Worm (Caenorhabditis elegans) whole organism, early embryonic: ENCODE data around the gene T05D4.5.

Source experiments
- B0310.2 ChIP-seq: sonication (generic microtip); optimal IDR thresholded peaks from 2 replicates; lab custom pipeline; 2016; ENCODE audit warnings: mild to moderate bottlenecking, missing genetic modification characterization, missing compliant biosample characterization
- F13C5.2 ChIP-seq: sonication (generic microtip); optimal IDR thresholded peaks from 2 replicates; lab custom pipeline; 2017; ENCODE audit warnings: mild to moderate bottlenecking, missing genetic modification characterization, inconsistent platforms, missing compliant biosample characterization
- aly-1 ChIP-seq: sonication (generic microtip); optimal IDR thresholded peaks from 2 replicates; lab custom pipeline; 2016; ENCODE audit warnings: missing genetic modification characterization, missing compliant biosample characterization
- ama-1 ChIP-seq: fragments of 150-350 bp; optimal IDR thresholded peaks from 2 replicates; lab custom pipeline; 2014
- ceh-13 ChIP-seq: fragments of 200-800 bp; sonication (Bioruptor generic); optimal IDR thresholded peaks from 2 replicates; lab custom pipeline; 2018; ENCODE audit warnings: mild to moderate bottlenecking, missing genetic modification characterization, missing compliant biosample characterization
- ceh-36 ChIP-seq: sonication (generic microtip); optimal IDR thresholded peaks from 2 replicates; lab custom pipeline; 2016; ENCODE audit warnings: missing genetic modification characterization, inconsistent platforms, missing compliant biosample characterization
- ets-7 ChIP-seq: sonication (generic microtip); optimal IDR thresholded peaks from 2 replicates; lab custom pipeline; 2016; ENCODE audit warnings: missing genotype, missing genetic modification characterization, missing compliant biosample characterization
- flt-1 ChIP-seq: fragments of 200-800 bp; sonication (Bioruptor generic); IDR thresholded peaks from 2 replicates; pipeline ENCODE4 v1.3.6; 2022; ENCODE audit warnings: missing genetic modification characterization, missing compliant biosample characterization
- hmbx-1 ChIP-seq: sonication (generic microtip); optimal IDR thresholded peaks from 2 replicates; lab custom pipeline; 2016; ENCODE audit warnings: mild to moderate bottlenecking, missing genetic modification characterization, missing compliant biosample characterization
- hmg-4 ChIP-seq: fragments of 200-800 bp; sonication (Bioruptor generic); optimal IDR thresholded peaks from 2 replicates; lab custom pipeline; 2018; ENCODE audit warnings: mild to moderate bottlenecking, missing genetic modification characterization, missing compliant biosample characterization
- hnd-1 ChIP-seq: sonication (generic microtip); optimal IDR thresholded peaks from 2 replicates; lab custom pipeline; 2016; ENCODE audit warnings: missing genetic modification characterization, missing compliant biosample characterization
- pes-1 ChIP-seq: fragments of 200-800 bp; sonication (Bioruptor generic); IDR thresholded peaks from 2 replicates; pipeline ENCODE4 v1.3.6; 2022; ENCODE audit warnings: missing genetic modification reagents, missing genetic modification characterization, missing compliant biosample characterization
- scrt-1 ChIP-seq: fragments of 200-800 bp; sonication (Bioruptor generic); IDR thresholded peaks from 2 replicates; pipeline ENCODE4 v1.3.6; 2022; ENCODE audit warnings: missing genetic modification characterization, missing compliant biosample characterization
- sea-1 ChIP-seq: fragments of 200-800 bp; sonication (Bioruptor generic); conservative IDR thresholded peaks from 2 replicates; pipeline ENCODE4 v1.3.6; 2022; ENCODE audit warnings: missing genetic modification characterization, missing compliant biosample characterization
- tbx-11 ChIP-seq: fragments of 200-800 bp; sonication (Bioruptor generic); IDR thresholded peaks from 2 replicates; pipeline ENCODE4 v1.3.6; 2022; ENCODE audit warnings: missing genetic modification characterization, missing compliant biosample characterization
- tbx-37 ChIP-seq: fragments of 200-800 bp; sonication (Bioruptor generic); conservative IDR thresholded peaks from 2 replicates; pipeline ENCODE4 v1.3.6; 2022; ENCODE audit warnings: missing genetic modification reagents, missing genetic modification characterization, missing compliant biosample characterization
- tra-4 ChIP-seq: sonication (generic microtip); optimal IDR thresholded peaks from 2 replicates; lab custom pipeline; 2017; ENCODE audit warnings: missing genetic modification characterization, missing compliant biosample characterization

Gene T05D4.5

DNA sequence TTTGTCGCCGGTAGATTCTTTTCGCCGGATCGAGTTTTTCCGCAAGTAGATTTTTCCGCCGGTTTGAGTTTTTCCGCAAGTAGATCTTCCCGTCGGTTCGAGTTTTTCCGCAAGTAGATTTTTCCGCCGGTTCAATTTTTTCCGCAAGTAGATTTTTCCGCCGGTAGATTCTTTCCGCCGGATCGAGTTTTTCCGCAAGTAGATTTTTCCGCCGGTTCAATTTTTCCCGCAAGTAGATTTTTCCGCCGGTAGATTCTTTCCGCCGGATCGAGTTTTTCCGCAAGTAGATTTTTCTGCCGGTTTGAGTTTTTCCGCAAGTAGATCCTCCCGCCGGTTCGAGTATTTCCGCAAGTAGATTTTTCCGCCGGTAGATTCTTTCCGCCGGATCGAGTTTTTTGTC, 4.5 kb downstream of the T05D4.5 start:
- TF ChIP-seq tbx-11 (GFP tag; lab: Robert Waterston, UW): 0 out of 2 replicates have a peak, but pooled peaks have one; percentile 41
- TF ChIP-seq sea-1 (GFP tag; lab: Robert Waterston, UW): peak; percentile 58

DNA sequence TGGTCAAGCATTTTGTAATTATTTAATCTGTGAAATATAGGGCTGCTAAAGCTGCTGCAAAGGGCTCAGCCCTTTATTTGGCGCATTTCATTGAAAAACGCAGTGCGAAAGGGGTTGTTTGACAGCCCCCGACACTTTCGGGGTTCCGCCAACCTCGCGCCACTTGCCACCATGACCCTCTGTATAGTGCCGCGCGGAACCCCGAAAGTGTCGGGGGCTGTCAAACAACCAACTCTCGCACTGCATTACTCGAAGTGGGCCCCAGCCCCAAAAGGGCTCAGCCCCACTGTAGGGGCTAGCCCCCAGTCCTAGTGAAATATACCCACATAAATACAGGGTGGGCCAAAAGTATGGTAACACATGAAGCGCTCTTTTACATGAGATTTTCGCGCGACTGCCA, 19.6 kb downstream of the T05D4.5 start:
- TF ChIP-seq flt-1 (GFP tag; lab: Robert Waterston, UW): no peak
- TF ChIP-seq ceh-36 (tag; lab: Kevin White, UChicago): no peak
- no peak for TF ChIP-seq hmbx-1 (tag; lab: Kevin White, UChicago)
- TF ChIP-seq pes-1: no peak
- no peak for TF ChIP-seq tbx-11 (GFP tag; lab: Robert Waterston, UW)

DNA sequence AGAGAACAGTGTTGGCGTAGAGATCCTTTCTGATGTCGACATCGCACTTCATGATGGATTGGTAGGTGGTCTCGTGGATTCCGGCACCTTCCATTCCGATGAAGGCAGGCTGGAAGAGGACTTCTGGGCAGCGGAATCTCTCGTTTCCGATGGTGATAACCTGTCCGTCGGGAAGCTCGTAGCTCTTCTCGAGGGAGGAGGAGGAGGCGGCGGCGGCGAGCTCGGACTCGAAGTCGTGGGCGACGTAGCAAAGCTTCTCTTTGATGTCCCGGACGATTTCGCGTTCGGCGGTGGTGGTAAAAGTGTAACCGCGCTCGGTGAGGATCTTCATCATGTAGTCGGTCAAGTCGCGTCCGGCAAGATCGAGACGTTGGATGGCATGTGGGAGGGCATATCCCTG, 24.2 kb downstream of the T05D4.5 start:
- no peak for TF ChIP-seq ama-1 (lab: Kevin White, UChicago)
- no peak for TF ChIP-seq ets-7 (tag; lab: Kevin White, UChicago)
- TF ChIP-seq scrt-1 (GFP tag; lab: Robert Waterston, UW): no peak
- TF ChIP-seq hmbx-1 (tag; lab: Kevin White, UChicago): no peak
- no peak for TF ChIP-seq pes-1
- no peak for TF ChIP-seq aly-1
- no peak for TF ChIP-seq hnd-1

DNA sequence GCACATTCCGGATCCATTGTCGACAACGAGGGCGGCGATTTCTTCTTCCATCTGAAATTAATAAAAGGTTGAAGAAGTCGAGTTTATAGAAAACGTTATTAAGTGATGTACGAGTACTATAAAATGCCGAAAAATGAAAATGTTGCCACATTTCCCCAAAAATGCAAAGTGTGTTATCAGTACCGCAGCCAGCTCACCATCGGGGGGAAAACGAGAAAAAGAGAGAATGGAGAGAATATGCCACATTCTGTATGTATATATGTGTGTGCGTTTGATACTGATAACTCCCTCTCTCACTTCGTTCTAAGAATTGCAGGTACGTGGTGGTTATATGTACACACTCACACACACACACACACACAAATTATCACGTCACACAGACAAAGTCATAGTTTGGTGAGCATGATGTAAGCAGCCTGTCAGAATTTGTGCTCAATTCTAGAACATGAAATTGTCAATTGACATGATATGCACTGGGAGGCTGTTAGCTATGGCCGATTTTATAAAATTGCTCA, 25.4 kb downstream of the T05D4.5 start, which contains the start of gene act-5:
Gene act-5 (minus strand): TSS at position 51 of the 515 bp plus-strand sequence.
- TF ChIP-seq hnd-1 (no peak), ama-1 (lab: Kevin White, UChicago) (no peak)

DNA sequence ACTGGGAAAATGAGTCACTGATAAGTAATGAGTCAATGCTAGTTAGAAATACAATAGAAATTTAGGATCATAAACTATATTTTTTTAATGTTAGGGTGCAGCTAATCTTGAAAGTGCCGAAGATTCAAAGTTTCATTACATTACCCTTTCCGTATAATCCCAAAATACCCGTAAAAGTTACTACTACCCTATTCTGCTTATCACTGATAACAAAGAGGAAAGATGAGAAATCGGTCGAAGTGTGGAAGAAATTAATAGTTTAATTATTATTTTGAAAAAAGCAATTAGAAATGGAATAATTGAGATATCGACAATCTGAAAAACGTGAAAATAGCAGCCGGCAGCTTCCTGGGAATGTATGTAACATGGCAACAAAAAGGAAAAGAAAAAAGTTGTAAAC, 26.2 kb downstream of the T05D4.5 start:
- TF ChIP-seq flt-1 (GFP tag; lab: Robert Waterston, UW): no peak
- no peak for TF ChIP-seq pes-1
- no peak for TF ChIP-seq hnd-1
- TF ChIP-seq B0310.2 (tag; lab: Kevin White, UChicago): no peak
- no peak for TF ChIP-seq F13C5.2 (tag; lab: Kevin White, UChicago)
- no peak for TF ChIP-seq ama-1 (lab: Kevin White, UChicago)
- TF ChIP-seq hmg-4 (GFP tag; lab: Kevin White, UChicago): no peak

DNA sequence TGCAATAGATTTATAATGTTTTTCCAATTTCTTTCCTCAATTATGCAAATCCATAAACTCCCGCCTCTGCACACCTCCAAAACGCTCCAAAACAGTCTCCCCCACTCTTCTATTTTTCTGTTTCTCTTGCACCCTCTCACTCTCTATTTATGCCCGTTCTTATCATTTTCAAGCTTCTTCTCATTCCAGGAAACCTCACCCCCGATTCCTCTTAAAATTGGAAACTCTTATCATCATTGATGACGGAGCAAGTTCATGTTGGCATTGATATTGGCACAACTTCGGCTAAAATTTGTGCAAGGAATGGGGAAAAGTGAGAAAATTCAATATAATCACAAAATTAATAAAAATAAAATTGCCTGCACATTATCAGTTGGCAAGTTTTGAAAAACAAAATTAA, 27.2 kb downstream of the T05D4.5 start, which contains the start of gene shpk-1:
Gene shpk-1 (plus strand): TSS at position 188 of the 400 bp plus-strand sequence.
- TF ChIP-seq pes-1 (no peak), hmbx-1 (tag; lab: Kevin White, UChicago) (no peak), flt-1 (GFP tag; lab: Robert Waterston, UW) (no peak), tbx-37 (no peak), sea-1 (GFP tag; lab: Robert Waterston, UW) (no peak), scrt-1 (GFP tag; lab: Robert Waterston, UW) (no peak), tra-4 (tag; lab: Kevin White, UChicago) (no peak), hmg-4 (GFP tag; lab: Kevin White, UChicago) (no peak), ets-7 (tag; lab: Kevin White, UChicago) (no peak)

DNA sequence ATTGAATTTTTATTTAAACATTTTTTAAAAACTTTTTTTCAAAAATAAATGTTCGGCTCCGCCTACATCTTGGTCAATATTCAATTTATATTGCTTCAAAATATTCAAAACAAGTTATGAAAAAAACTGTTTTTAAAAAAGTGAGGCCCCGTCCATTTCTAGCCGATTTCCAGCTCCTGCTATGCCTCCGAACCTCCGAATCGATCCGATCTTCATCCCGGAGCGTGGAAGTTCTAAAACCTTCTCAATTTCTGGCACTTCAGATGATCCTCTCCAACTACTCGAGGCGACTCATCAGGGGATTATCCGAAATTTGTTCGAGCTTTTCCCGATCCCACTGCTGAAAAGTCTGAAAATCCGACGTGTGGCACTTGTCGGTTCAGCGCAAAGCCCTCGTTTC, 33.6 kb downstream of the T05D4.5 start:
- TF ChIP-seq ceh-13 (no peak), ama-1 (lab: Kevin White, UChicago) (no peak), aly-1 (no peak), tra-4 (tag; lab: Kevin White, UChicago) (no peak), ceh-36 (tag; lab: Kevin White, UChicago) (no peak), hmbx-1 (tag; lab: Kevin White, UChicago) (no peak), F13C5.2 (tag; lab: Kevin White, UChicago) (no peak), hmg-4 (GFP tag; lab: Kevin White, UChicago) (no peak), tbx-11 (GFP tag; lab: Robert Waterston, UW) (no peak)

DNA sequence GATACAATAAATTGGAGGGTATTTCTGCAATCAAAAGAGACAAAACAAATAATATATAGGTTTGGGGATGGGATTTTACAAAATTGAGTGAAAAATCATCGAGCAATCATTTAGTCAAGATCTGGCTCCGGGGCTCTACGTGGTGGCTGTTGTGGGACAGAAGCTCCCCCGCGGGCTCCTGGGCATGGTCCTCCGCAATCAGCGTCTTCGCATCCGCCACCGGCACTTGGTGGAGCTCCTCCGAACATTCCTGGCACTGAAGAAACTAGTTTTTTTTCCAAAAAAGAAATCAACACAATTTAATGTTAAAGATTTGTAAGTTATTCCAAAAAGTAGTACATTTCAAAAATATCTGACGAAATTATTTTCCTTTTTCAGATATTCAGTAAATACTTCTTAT, 34.1 kb downstream of the T05D4.5 start:
- TF ChIP-seq tbx-11 (GFP tag; lab: Robert Waterston, UW) (no peak), flt-1 (GFP tag; lab: Robert Waterston, UW) (no peak)

DNA sequence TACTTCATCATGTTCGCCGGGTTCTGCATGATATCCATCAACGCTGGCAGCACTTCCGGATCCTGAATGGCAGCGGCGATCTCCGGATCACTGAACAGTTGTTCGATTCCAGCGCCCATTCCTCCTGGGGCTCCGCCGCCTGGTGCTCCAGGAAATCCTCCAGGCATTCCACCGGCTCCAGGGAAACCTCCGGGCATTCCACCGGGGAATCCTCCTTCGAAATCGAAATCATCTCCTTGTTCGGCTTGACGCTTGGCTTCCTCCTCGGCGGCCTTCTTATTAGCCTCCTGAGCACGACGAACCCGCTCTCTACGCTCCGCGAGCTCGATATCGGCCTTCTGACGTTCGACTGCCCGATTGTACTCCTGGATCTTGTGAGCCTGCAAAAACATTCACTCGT, 34.9 kb downstream of the T05D4.5 start:
- TF ChIP-seq tbx-11 (GFP tag; lab: Robert Waterston, UW): no peak
- TF ChIP-seq ceh-36 (tag; lab: Kevin White, UChicago): no peak
- TF ChIP-seq hmg-4 (GFP tag; lab: Kevin White, UChicago): peak; percentile 21

DNA sequence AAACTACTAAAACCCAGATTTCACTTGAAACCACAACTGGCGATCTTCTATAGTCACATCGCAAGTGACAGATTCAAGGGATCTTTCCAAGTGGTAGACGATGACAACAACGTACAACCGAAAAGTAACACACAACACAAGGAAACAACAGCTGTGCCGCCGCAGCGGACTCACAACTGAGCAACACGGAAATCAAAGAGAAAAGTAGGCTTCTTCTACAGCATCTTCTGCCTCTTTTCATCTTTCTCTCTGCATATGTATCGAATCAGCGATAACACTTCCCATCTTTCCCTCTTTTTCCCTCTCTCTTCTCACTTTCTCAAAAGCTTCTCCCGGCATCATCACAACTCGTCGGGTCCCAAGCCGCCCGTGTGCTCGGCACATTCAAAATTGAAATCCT, 36.2 kb downstream of the T05D4.5 start, which contains the start of gene T12D8.9:
Gene T12D8.9 (plus strand): TSS at position 312 of the 400 bp plus-strand sequence.
- TF ChIP-seq F13C5.2 (tag; lab: Kevin White, UChicago) (no peak), tbx-37 (no peak), tbx-11 (GFP tag; lab: Robert Waterston, UW) (no peak), tra-4 (tag; lab: Kevin White, UChicago) (no peak), flt-1 (GFP tag; lab: Robert Waterston, UW) (no peak), aly-1 (no peak), B0310.2 (tag; lab: Kevin White, UChicago) (no peak), ceh-36 (tag; lab: Kevin White, UChicago) (no peak), sea-1 (GFP tag; lab: Robert Waterston, UW) (no peak), ama-1 (lab: Kevin White, UChicago) (no peak), scrt-1 (GFP tag; lab: Robert Waterston, UW) (no peak), hmbx-1 (tag; lab: Kevin White, UChicago) (no peak), pes-1 (no peak)
